Fruit fly (Drosophila melanogaster): ENCODE results near the gene stg.
A peak's percentile ranks its signal among the peaks of the same experiment; 100 is the strongest.

stg gene

dm6 chr3R:29277748-29278147 is 22.1 kb upstream of the stg start (continued):
- TF ChIP-seq Dfd (GFP tag; optimal IDR thresholded peaks at IDR 0.05), result no peak
- TF ChIP-seq Hnf4 (GFP tag; optimal IDR thresholded peaks at IDR 0.05), result peak; percentile 31
- no peak for TF ChIP-seq jim (GFP tag; optimal IDR thresholded peaks at IDR 0.05)
- no peak for TF ChIP-seq Vsx2 (GFP tag; optimal IDR thresholded peaks at IDR 0.05; ENCODE audit: partially characterized antibody)
- TF ChIP-seq Abd-B (GFP tag; optimal IDR thresholded peaks at IDR 0.05), result no peak

- TF ChIP-seq woc (GFP tag; optimal IDR thresholded peaks at IDR 0.05) (peak; percentile 61), dl (GFP tag; optimal IDR thresholded peaks at IDR 0.05; ENCODE audit: insufficient read depth in 1 of 2, partially characterized antibody in 2 of 2) (no peak), Abd-B (GFP tag; optimal IDR thresholded peaks at IDR 0.05) (no peak), dmrt93B (GFP tag; optimal IDR thresholded peaks at IDR 0.05) (peak; percentile 60), Hr83 (GFP tag; optimal IDR thresholded peaks at IDR 0.05; ENCODE audit: poor library complexity, severe bottlenecking) (no peak), dsf (GFP tag; optimal IDR thresholded peaks at IDR 0.05; ENCODE audit: borderline replicate concordance) (peak; percentile 29), Mio (GFP tag; optimal IDR thresholded peaks at IDR 0.05) (peak; percentile 0), foxo (GFP tag; optimal IDR thresholded peaks at IDR 0.05) (peak in 1 of 2 experiments; percentile 87), jim (GFP tag; optimal IDR thresholded peaks at IDR 0.05) (no peak), Hr78 (GFP tag; optimal IDR thresholded peaks at IDR 0.05) (no peak), Myc (optimal IDR thresholded peaks at IDR 0.05) (no peak), ey (GFP tag; optimal IDR thresholded peaks at IDR 0.05) (peak; percentile 83), CrebA (GFP tag; optimal IDR thresholded peaks at IDR 0.05; ENCODE audit: borderline replicate concordance) (no peak), Rel (GFP tag; optimal IDR thresholded peaks at IDR 0.05) (peak; percentile 54), Rel (tag; optimal IDR thresholded peaks at IDR 0.05) (no peak), sv (GFP tag; optimal IDR thresholded peaks at IDR 0.05) (no peak), br (GFP tag; optimal IDR thresholded peaks at IDR 0.05) (peak; percentile 87), N (GFP tag; optimal IDR thresholded peaks at IDR 0.05) (no peak), sage (GFP tag; optimal IDR thresholded peaks at IDR 0.05) (peak; percentile 62), lola (GFP tag; optimal IDR thresholded peaks at IDR 0.05) (no peak), CG32264 (GFP tag; optimal IDR thresholded peaks at IDR 0.05) (peak; percentile 55), Hnf4 (GFP tag; optimal IDR thresholded peaks at IDR 0.05) (peak; percentile 80), brk (GFP tag; optimal IDR thresholded peaks at IDR 0.05) (peak; percentile 44), GATAd (GFP tag; optimal IDR thresholded peaks at IDR 0.05) (no peak), pan (optimal IDR thresholded peaks at IDR 0.05) (no peak), tai (GFP tag; optimal IDR thresholded peaks at IDR 0.05) (peak; percentile 34), rgr (GFP tag; optimal IDR thresholded peaks at IDR 0.05) (peak; percentile 83), Sp1 (GFP tag; optimal IDR thresholded peaks at IDR 0.05) (peak; percentile 82), Jra (GFP tag; optimal IDR thresholded peaks at IDR 0.05) (peak; percentile 30), h (GFP tag; optimal IDR thresholded peaks at IDR 0.05) (peak; percentile 86), fru (GFP tag; optimal IDR thresholded peaks at IDR 0.05) (peak; percentile 88), psq (GFP tag; optimal IDR thresholded peaks at IDR 0.05) (peak; percentile 62), Dfd (GFP tag; optimal IDR thresholded peaks at IDR 0.05) (no peak), Dif (GFP tag; optimal IDR thresholded peaks at IDR 0.05; ENCODE audit: partially characterized antibody) (no peak), CG9705 (GFP tag; optimal IDR thresholded peaks at IDR 0.05) (peak; percentile 53), HLH106 (tag; optimal IDR thresholded peaks at IDR 0.05) (peak; percentile 82), usp (GFP tag; optimal IDR thresholded peaks at IDR 0.05) (no peak), OdsH (GFP tag; optimal IDR thresholded peaks at IDR 0.05) (peak; percentile 83), Vsx2 (GFP tag; optimal IDR thresholded peaks at IDR 0.05; ENCODE audit: partially characterized antibody) (no peak)
These were observed 21.4 kb upstream of the stg start for dm6 chr3R:29277009-29277408.

DNA sequence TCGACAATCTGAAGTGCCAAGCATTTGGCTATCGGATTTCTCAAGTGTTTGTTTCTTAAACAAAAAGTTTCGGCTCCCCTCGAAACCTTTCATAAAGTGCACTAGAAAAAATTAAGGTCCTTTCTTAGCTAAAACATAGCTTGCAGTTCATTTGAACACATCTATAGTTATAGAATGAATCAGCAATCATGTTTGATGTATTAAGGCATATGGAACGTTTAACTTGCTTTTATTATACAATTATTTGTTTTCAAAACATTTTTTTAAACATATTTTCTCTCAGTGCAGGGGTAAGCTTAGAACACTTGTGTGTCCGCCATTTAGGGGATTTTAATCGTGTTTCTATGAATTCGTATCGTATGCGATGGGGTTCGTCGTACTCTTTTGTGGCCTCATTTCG is 19.0 kb upstream of the stg start:
- TF ChIP-seq sv (GFP tag; optimal IDR thresholded peaks at IDR 0.05), result peak; percentile 18
- no peak for TF ChIP-seq Sp1 (GFP tag; optimal IDR thresholded peaks at IDR 0.05)
